Fruit fly (Drosophila melanogaster) whole organism, embryonic: ENCODE data around the gene TwdlB.

Experiments
- BEAF-32 ChIP-seq: fragments of 200-800 bp; sonication (Bioruptor generic); optimal IDR thresholded peaks from 3 replicates; lab custom pipeline; 2017; ENCODE audit warnings: missing biosample characterization, missing genetic modification characterization, mild to moderate bottlenecking, moderate library complexity, missing genetic modification reagents
- Bdp1 ChIP-seq: fragments of 200-800 bp; sonication (Bioruptor generic); optimal IDR thresholded peaks from 3 replicates; lab custom pipeline; 2016; ENCODE audit warnings: missing biosample characterization, missing genetic modification characterization
- CG10274 ChIP-seq: fragments of 200-800 bp; sonication (Bioruptor generic); optimal IDR thresholded peaks from 3 replicates; lab custom pipeline; 2017; ENCODE audit warnings: missing biosample characterization, mild to moderate bottlenecking, missing genetic modification characterization
- CG11560 ChIP-seq: fragments of 200-800 bp; sonication (Bioruptor generic); IDR thresholded peaks from 3 replicates; pipeline ENCODE4 v1.3.6; 2022; ENCODE audit warnings: missing biosample characterization, missing genetic modification characterization
- CG12299 ChIP-seq: fragments of 200-800 bp; sonication (Bioruptor generic); optimal IDR thresholded peaks from 2 replicates; lab custom pipeline; 2018; ENCODE audit warnings: missing biosample characterization, mild to moderate bottlenecking, missing genetic modification characterization
- CG13775 ChIP-seq: fragments of 200-800 bp; sonication (Bioruptor generic); optimal IDR thresholded peaks from 3 replicates; lab custom pipeline; 2017; ENCODE audit warnings: missing biosample characterization, mild to moderate bottlenecking, missing genetic modification characterization
- CG15514 ChIP-seq: fragments of 200-800 bp; sonication (Bioruptor generic); optimal IDR thresholded peaks from 3 replicates; lab custom pipeline; 2017; ENCODE audit warnings: missing biosample characterization, missing genetic modification characterization, mild to moderate bottlenecking, moderate library complexity, missing genetic modification reagents
- CG17359 ChIP-seq: fragments of 200-800 bp; sonication (Bioruptor generic); optimal IDR thresholded peaks from 3 replicates; lab custom pipeline; 2018; ENCODE audit warnings: missing biosample characterization, mild to moderate bottlenecking, missing genetic modification characterization, moderate library complexity
- CG17612 ChIP-seq: fragments of 200-800 bp; sonication (Bioruptor generic); IDR thresholded peaks from 2 replicates; pipeline ENCODE4 v1.3.6; 2022; ENCODE audit warnings: missing biosample characterization, missing genetic modification characterization
- CG34376 ChIP-seq: fragments of 200-800 bp; sonication (Bioruptor generic); optimal IDR thresholded peaks from 2 replicates; lab custom pipeline; 2018; ENCODE audit warnings: missing biosample characterization, mild to moderate bottlenecking, missing genetic modification characterization
- CG3726 ChIP-seq: fragments of 200-800 bp; sonication (Bioruptor generic); IDR thresholded peaks from 3 replicates; pipeline ENCODE4, ENCODE4 v1.3.6; 2022; ENCODE audit warnings: missing biosample characterization, missing genetic modification characterization
- CG3847 ChIP-seq: fragments of 200-800 bp; sonication (Bioruptor generic); IDR thresholded peaks from 2 replicates; pipeline ENCODE4 v1.3.6; 2022; ENCODE audit warnings: missing biosample characterization, missing genetic modification characterization
- CG4424 ChIP-seq: fragments of 200-800 bp; sonication (Bioruptor generic); optimal IDR thresholded peaks from 3 replicates; lab custom pipeline; 2016; ENCODE audit warnings: missing biosample characterization, missing genetic modification characterization
- CG6654 ChIP-seq: fragments of 200-800 bp; sonication (Bioruptor generic); optimal IDR thresholded peaks from 2 replicates; lab custom pipeline; 2017; ENCODE audit warnings: missing biosample characterization, mild to moderate bottlenecking, missing genetic modification characterization
- CG6689 ChIP-seq: fragments of 200-800 bp; sonication (Bioruptor generic); IDR thresholded peaks from 2 replicates; pipeline ENCODE4 v1.3.6; 2022; ENCODE audit warnings: missing biosample characterization, missing genetic modification characterization
- CG7745 ChIP-seq: fragments of 200-800 bp; sonication (Bioruptor generic); optimal IDR thresholded peaks from 2 replicates; lab custom pipeline; 2018; ENCODE audit warnings: missing biosample characterization, mild to moderate bottlenecking, missing genetic modification characterization, moderate library complexity
- CoRest ChIP-seq: fragments of 200-800 bp; sonication (Bioruptor generic); optimal IDR thresholded peaks from 3 replicates; lab custom pipeline; 2018; ENCODE audit warnings: missing biosample characterization, mild to moderate bottlenecking, missing genetic modification characterization, moderate library complexity
- Dll ChIP-seq: fragments of 200-800 bp; sonication (Bioruptor generic); IDR thresholded peaks from 4 replicates; pipeline ENCODE4 v1.3.6; 2022; ENCODE audit warnings: missing biosample characterization, missing genetic modification characterization; ENCODE audit not compliant: partially characterized antibody
- HLH54F ChIP-seq: fragments of 200-800 bp; sonication (Bioruptor generic); optimal IDR thresholded peaks from 3 replicates; lab custom pipeline; 2016; ENCODE audit warnings: missing biosample characterization, missing genetic modification characterization
- Hand ChIP-seq: fragments of 200-800 bp; sonication (Bioruptor generic); optimal IDR thresholded peaks from 2 replicates; lab custom pipeline; 2017; ENCODE audit warnings: mild to moderate bottlenecking, missing biosample characterization, missing genetic modification reagents, missing genetic modification characterization
- HmgD ChIP-seq: fragments of 200-800 bp; sonication (Bioruptor generic); optimal IDR thresholded peaks from 3 replicates; lab custom pipeline; 2016; ENCODE audit warnings: missing biosample characterization, missing genetic modification characterization
- MBD-R2 ChIP-seq: fragments of 200-800 bp; sonication (Bioruptor generic); IDR thresholded peaks from 2 replicates; pipeline ENCODE4 v1.3.6; 2022; ENCODE audit warnings: missing biosample characterization, missing genetic modification characterization
- Nf-YA ChIP-seq: fragments of 200-800 bp; sonication (Bioruptor generic); IDR thresholded peaks from 2 replicates; pipeline ENCODE4 v1.3.6; 2022; ENCODE audit warnings: missing biosample characterization, missing genetic modification characterization
- Scr ChIP-seq: fragments of 200-800 bp; sonication (Bioruptor generic); IDR thresholded peaks from 2 replicates; pipeline ENCODE4 v1.3.6; 2022; ENCODE audit warnings: missing biosample characterization, missing genetic modification characterization; ENCODE audit not compliant: partially characterized antibody
- Sox102F ChIP-seq: fragments of 200-800 bp; sonication (Bioruptor generic); optimal IDR thresholded peaks from 2 replicates; lab custom pipeline; 2018; ENCODE audit warnings: missing biosample characterization, mild to moderate bottlenecking, missing genetic modification characterization, moderate library complexity
- Taf1 ChIP-seq: fragments of 200-800 bp; sonication (Bioruptor generic); IDR thresholded peaks from 2 replicates; pipeline ENCODE4 v1.3.6; 2022; ENCODE audit warnings: missing biosample characterization, missing genetic modification characterization
- Tbp ChIP-seq: fragments of >200 bp; optimal IDR thresholded peaks from 2 replicates; lab custom pipeline; 2018; ENCODE audit warnings: missing biosample characterization, missing genetic modification characterization
- Vsx1 ChIP-seq: fragments of 200-800 bp; sonication (Bioruptor generic); optimal IDR thresholded peaks from 2 replicates; lab custom pipeline; 2017; ENCODE audit warnings: missing biosample characterization, mild to moderate bottlenecking, missing genetic modification characterization, missing genetic modification reagents
- Xbp1 ChIP-seq: fragments of 200-800 bp; sonication (Bioruptor generic); optimal IDR thresholded peaks from 3 replicates; lab custom pipeline; 2016; ENCODE audit warnings: missing biosample characterization, mild to moderate bottlenecking, missing genetic modification characterization
- ara ChIP-seq: fragments of 200-800 bp; sonication (Bioruptor generic); IDR thresholded peaks from 2 replicates; pipeline ENCODE4 v1.3.6; 2022; ENCODE audit warnings: missing biosample characterization, missing genetic modification characterization
- az2 ChIP-seq: fragments of 200-800 bp; sonication (Bioruptor generic); optimal IDR thresholded peaks from 3 replicates; lab custom pipeline; 2016; ENCODE audit warnings: missing biosample characterization, missing genetic modification characterization
- bab2 ChIP-seq: fragments of 200-800 bp; sonication (Bioruptor generic); optimal IDR thresholded peaks from 2 replicates; lab custom pipeline; 2016; ENCODE audit warnings: missing biosample characterization, missing genetic modification characterization
- cas ChIP-seq: fragments of 200-800 bp; sonication (Bioruptor generic); IDR thresholded peaks from 2 replicates; pipeline ENCODE4 v1.3.6; 2022; ENCODE audit warnings: missing biosample characterization, missing genetic modification characterization
- cg ChIP-seq: fragments of 200-800 bp; sonication (Bioruptor generic); optimal IDR thresholded peaks from 3 replicates; lab custom pipeline; 2019; ENCODE audit warnings: missing biosample characterization, mild to moderate bottlenecking, missing genetic modification characterization, moderate library complexity
- chinmo ChIP-seq: fragments of 200-800 bp; sonication (Bioruptor generic); IDR thresholded peaks from 4 replicates; pipeline ENCODE4 v1.3.6; 2022; ENCODE audit warnings: missing biosample characterization, missing genetic modification characterization; ENCODE audit not compliant: partially characterized antibody
- chn ChIP-seq: fragments of 200-800 bp; sonication (Bioruptor generic); optimal IDR thresholded peaks from 2 replicates; lab custom pipeline; 2016; ENCODE audit warnings: missing biosample characterization, missing genetic modification characterization
- ci ChIP-seq: fragments of 200-800 bp; sonication (Bioruptor generic); IDR thresholded peaks from 3 replicates; pipeline ENCODE4 v1.3.6; 2022; ENCODE audit warnings: missing biosample characterization, missing genetic modification characterization
- cwo ChIP-seq: fragments of 200-800 bp; sonication (Bioruptor generic); optimal IDR thresholded peaks from 3 replicates; lab custom pipeline; 2017; ENCODE audit warnings: missing biosample characterization, missing genetic modification characterization, mild to moderate bottlenecking, moderate library complexity, missing genetic modification reagents
- dimm ChIP-seq: fragments of 200-800 bp; sonication (Bioruptor generic); IDR thresholded peaks from 2 replicates; pipeline ENCODE4 v1.3.6; 2022; ENCODE audit warnings: missing biosample characterization, missing genetic modification characterization
- dmrt11E ChIP-seq: fragments of 200-800 bp; sonication (Bioruptor generic); optimal IDR thresholded peaks from 3 replicates; lab custom pipeline; 2018; ENCODE audit warnings: missing biosample characterization, mild to moderate bottlenecking, missing genetic modification characterization, moderate library complexity
- esg ChIP-seq: fragments of 200-800 bp; sonication (Bioruptor generic); conservative IDR thresholded peaks from 2 replicates; pipeline ENCODE4 v1.3.6; 2022; ENCODE audit warnings: missing biosample characterization, missing genetic modification characterization
- eyg ChIP-seq: fragments of 200-800 bp; sonication (Bioruptor generic); optimal IDR thresholded peaks from 3 replicates; lab custom pipeline; 2016; ENCODE audit warnings: missing biosample characterization, missing genetic modification characterization
- fd64A ChIP-seq: fragments of 200-800 bp; sonication (Bioruptor generic); optimal IDR thresholded peaks from 3 replicates; lab custom pipeline; 2018; ENCODE audit warnings: missing biosample characterization, mild to moderate bottlenecking, missing genetic modification characterization
- gfzf ChIP-seq: fragments of 200-800 bp; sonication (Bioruptor generic); optimal IDR thresholded peaks from 2 replicates; lab custom pipeline; 2016; ENCODE audit warnings: missing biosample characterization, mild to moderate bottlenecking, missing genetic modification characterization, moderate library complexity
- lbe ChIP-seq: fragments of 200-800 bp; sonication (Bioruptor generic); optimal IDR thresholded peaks from 2 replicates; lab custom pipeline; 2016; ENCODE audit warnings: missing biosample characterization, mild to moderate bottlenecking, missing genetic modification characterization
- psq ChIP-seq: fragments of 200-800 bp; sonication (Bioruptor generic); optimal IDR thresholded peaks from 2 replicates; lab custom pipeline; 2017; ENCODE audit warnings: missing biosample characterization, missing genetic modification characterization
- sr ChIP-seq: fragments of 200-800 bp; sonication (Bioruptor generic); IDR thresholded peaks from 3 replicates; pipeline ENCODE4 v1.3.6; 2022; ENCODE audit warnings: missing biosample characterization, missing genetic modification characterization
- trem ChIP-seq: fragments of 200-800 bp; optimal IDR thresholded peaks from 3 replicates; lab custom pipeline; 2019; ENCODE audit warnings: missing biosample characterization, mild to moderate bottlenecking, missing genetic modification characterization, moderate library complexity
- vvl ChIP-seq: fragments of 200-800 bp; sonication (Bioruptor generic); IDR thresholded peaks from 2 replicates; pipeline ENCODE4 v1.3.6; 2022; ENCODE audit warnings: missing biosample characterization, missing genetic modification characterization
- wor ChIP-seq: fragments of 200-800 bp; sonication (Bioruptor generic); IDR thresholded peaks from 2 replicates; pipeline ENCODE4 v1.3.6; 2022; ENCODE audit warnings: missing biosample characterization, missing genetic modification characterization
- z ChIP-seq: fragments of 200-800 bp; sonication (Bioruptor generic); IDR thresholded peaks from 3 replicates; pipeline ENCODE4 v1.3.6; 2022; ENCODE audit warnings: missing biosample characterization, missing genetic modification characterization

Gene TwdlB

DNA sequence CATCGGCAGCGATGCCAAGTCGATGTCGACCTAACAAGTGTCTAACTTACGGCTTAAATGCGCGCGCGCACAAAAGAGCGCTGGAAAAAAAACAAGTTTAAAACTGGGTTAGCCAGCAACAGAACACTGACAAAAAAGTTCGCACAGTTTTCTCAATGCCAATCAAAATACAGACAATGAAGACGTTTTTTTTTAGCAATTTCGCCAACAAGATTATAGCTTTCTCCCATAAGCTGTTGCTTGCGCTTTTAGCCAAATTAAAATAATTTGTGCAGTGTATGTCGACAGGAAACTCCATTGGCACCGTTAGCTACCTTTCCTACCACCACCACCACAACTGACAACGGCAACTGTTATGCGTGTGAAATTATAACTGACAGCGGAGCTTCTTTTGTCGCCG, 31.3 kb upstream of the TwdlB start (continued):
- peak; percentile 47 for TF ChIP-seq CG15514 (GFP tag; lab: Kevin White, UChicago)
- TF ChIP-seq Xbp1 = peak; percentile 53
- TF ChIP-seq lbe (GFP tag; lab: Kevin White, UChicago) = no peak
- peak; percentile 34 for TF ChIP-seq Hand (GFP tag; lab: Kevin White, UChicago)
- no peak for TF ChIP-seq CG10274 (GFP tag; lab: Kevin White, UChicago)
- TF ChIP-seq fd64A (GFP tag; lab: Kevin White, UChicago) = no peak
- no peak for TF ChIP-seq BEAF-32 (GFP tag; lab: Kevin White, UChicago)
- peak; percentile 60 for TF ChIP-seq Vsx1 (GFP tag; lab: Kevin White, UChicago)
- TF ChIP-seq CG17612 (GFP tag; lab: Robert Waterston, UW) = no peak
- TF ChIP-seq chinmo (GFP tag; lab: Robert Waterston, UW) = no peak
- TF ChIP-seq dmrt11E = no peak
- no peak for TF ChIP-seq CG12299 (tag; lab: Kevin White, UChicago)
- peak; percentile 62; the same call in 1 of the 3 replicates for TF ChIP-seq ci (GFP tag; lab: Robert Waterston, UW)
- TF ChIP-seq Tbp (GFP tag; lab: Kevin White, UChicago) = no peak
- TF ChIP-seq ara (GFP tag; lab: Robert Waterston, UW) = no peak
- TF ChIP-seq HLH54F (GFP tag; lab: Kevin White, UChicago) = peak; percentile 44
- TF ChIP-seq Dll = no peak
- TF ChIP-seq CG3847 = peak; percentile 39; the same call in 1 of the 2 replicates
- no peak for TF ChIP-seq CG13775
- no peak for TF ChIP-seq cas (GFP tag; lab: Robert Waterston, UW)
- no peak for TF ChIP-seq gfzf (GFP tag; lab: Kevin White, UChicago)
- TF ChIP-seq Bdp1 (GFP tag; lab: Kevin White, UChicago) = no peak
- TF ChIP-seq CoRest (tag; lab: Kevin White, UChicago) = peak; percentile 26
- no peak for TF ChIP-seq HmgD (GFP tag; lab: Kevin White, UChicago)
- TF ChIP-seq CG17359 = peak; percentile 65
- no peak for TF ChIP-seq CG11560 (tag; lab: Robert Waterston, UW)
- TF ChIP-seq bab2 = peak; percentile 48
- no peak for TF ChIP-seq dimm
- no peak for TF ChIP-seq CG7745 (tag; lab: Kevin White, UChicago)
- peak; percentile 61 for TF ChIP-seq vvl
- peak; percentile 35 for TF ChIP-seq az2 (GFP tag; lab: Kevin White, UChicago)
- no peak for TF ChIP-seq trem
- TF ChIP-seq CG4424 (GFP tag; lab: Kevin White, UChicago) = peak; percentile 27
- no peak for TF ChIP-seq Taf1 (GFP tag; lab: Robert Waterston, UW)
- TF ChIP-seq CG6654 (GFP tag; lab: Kevin White, UChicago) = no peak
- peak; percentile 21; the same call in 1 of the 2 replicates for TF ChIP-seq wor (GFP tag; lab: Robert Waterston, UW)
- TF ChIP-seq cg (GFP tag; lab: Kevin White, UChicago) = no peak
- peak; percentile 36; the same call in 1 of the 2 replicates for TF ChIP-seq Nf-YA
- TF ChIP-seq chn (GFP tag; lab: Kevin White, UChicago) = peak; percentile 11
- no peak for TF ChIP-seq CG34376 (GFP tag; lab: Kevin White, UChicago)
- TF ChIP-seq CG3726 (GFP tag; lab: Robert Waterston, UW) = 0 out of 3 replicates have a peak, but pooled peaks have one; percentile 44
- no peak for TF ChIP-seq z (GFP tag; lab: Robert Waterston, UW)
- peak; percentile 61 for TF ChIP-seq Sox102F
- TF ChIP-seq esg (GFP tag; lab: Robert Waterston, UW) = peak; percentile 71
- TF ChIP-seq eyg (GFP tag; lab: Kevin White, UChicago) = peak; percentile 19
- TF ChIP-seq MBD-R2 = no peak
- TF ChIP-seq Scr (GFP tag; lab: Robert Waterston, UW) = no peak
- peak; percentile 69 for TF ChIP-seq CG6689 (GFP tag; lab: Robert Waterston, UW)
- TF ChIP-seq cwo (GFP tag; lab: Kevin White, UChicago) = peak; percentile 51
- no peak for TF ChIP-seq psq (GFP tag; lab: Kevin White, UChicago)
- TF ChIP-seq sr (GFP tag; lab: Robert Waterston, UW) = no peak; the same call in 2 of the 3 replicates
